Worm (Caenorhabditis elegans) whole organism, L3 larva: ENCODE results near the gene T06E6.1.
A peak's percentile ranks its signal among the peaks of the same experiment; 100 is the strongest.
"Not testable (repeated sequence)": the region's sequence is repeated elsewhere in the genome, so short reads cannot be mapped to it uniquely, and the experiment has no call there.

Experiments
- R02D3.7 ChIP-seq: fragments of 150-350 bp; optimal IDR thresholded peaks from 2 replicates; lab custom pipeline; 2014; ENCODE audit warnings: missing biosample characterization, missing genetic modification characterization
- ZK546.5 ChIP-seq: sonication (generic microtip); optimal IDR thresholded peaks from 2 replicates; lab custom pipeline; 2017; ENCODE audit warnings: missing biosample characterization, missing genetic modification characterization
- aly-2 ChIP-seq: fragments of 150-350 bp; optimal IDR thresholded peaks from 2 replicates; lab custom pipeline; 2014; ENCODE audit warnings: missing biosample characterization, missing genetic modification characterization
- ama-1 ChIP-seq: fragments of 150-350 bp; optimal IDR thresholded peaks from 2 replicates; lab custom pipeline; 2018
- ceh-16 ChIP-seq: sonication (generic microtip); optimal IDR thresholded peaks from 2 replicates; lab custom pipeline; 2017; ENCODE audit warnings: missing biosample characterization, missing genetic modification characterization
- ceh-28 ChIP-seq: fragments of 150-350 bp; optimal IDR thresholded peaks from 2 replicates; lab custom pipeline; 2014; ENCODE audit warnings: missing biosample characterization, missing genetic modification reagents, missing genetic modification characterization
- ceh-82 ChIP-seq: fragments of 150-350 bp; optimal IDR thresholded peaks from 2 replicates; lab custom pipeline; 2014; ENCODE audit warnings: missing biosample characterization, missing genetic modification characterization
- ceh-9 ChIP-seq: sonication (generic microtip); optimal IDR thresholded peaks from 2 replicates; lab custom pipeline; 2018; ENCODE audit warnings: missing biosample characterization, missing genetic modification characterization
- daf-12 ChIP-seq: fragments of 150-350 bp; optimal IDR thresholded peaks from 2 replicates; lab custom pipeline; 2014; ENCODE audit warnings: missing biosample characterization, missing genetic modification reagents, missing genetic modification characterization
- egl-27 ChIP-seq: sonication (generic microtip); optimal IDR thresholded peaks from 4 replicates; lab custom pipeline; 2017; ENCODE audit warnings: missing biosample characterization, missing genetic modification reagents, missing genetic modification characterization
- elt-2 ChIP-seq: sonication (generic microtip); optimal IDR thresholded peaks from 2 replicates; lab custom pipeline; 2016; ENCODE audit warnings: missing genetic modification reagents, mild to moderate bottlenecking, missing genetic modification characterization, missing compliant biosample characterization
- eor-1 ChIP-seq, 2 experiments: fragments of 150-350 bp; optimal IDR thresholded peaks; 2 replicates each; lab custom pipeline; 2014 to 2018; ENCODE audit warnings: missing biosample characterization in 2 of 2, missing genetic modification characterization in 2 of 2
- fkh-10 ChIP-seq: sonication (generic microtip); optimal IDR thresholded peaks from 2 replicates; lab custom pipeline; 2017; ENCODE audit warnings: missing biosample characterization, missing genetic modification reagents, missing genetic modification characterization
- fkh-2 ChIP-seq: fragments of 150-350 bp; optimal IDR thresholded peaks from 2 replicates; lab custom pipeline; 2014; ENCODE audit warnings: missing biosample characterization, missing genetic modification reagents, missing genetic modification characterization
- fos-1 ChIP-seq: fragments of 150-350 bp; optimal IDR thresholded peaks from 2 replicates; lab custom pipeline; 2014; ENCODE audit warnings: missing biosample characterization, missing genetic modification characterization
- hmg-11 ChIP-seq: sonication (generic microtip); optimal IDR thresholded peaks from 2 replicates; lab custom pipeline; 2016; ENCODE audit warnings: missing genetic modification characterization, missing compliant biosample characterization
- jun-1 ChIP-seq: fragments of 150-350 bp; optimal IDR thresholded peaks from 2 replicates; lab custom pipeline; 2014; ENCODE audit warnings: missing biosample characterization, missing genetic modification reagents, missing genetic modification characterization
- lin-39 ChIP-seq: fragments of 150-350 bp; optimal IDR thresholded peaks from 2 replicates; lab custom pipeline; 2018; ENCODE audit warnings: missing biosample characterization, missing genetic modification reagents, missing genetic modification characterization
- lsy-12 ChIP-seq: sonication (generic microtip); optimal IDR thresholded peaks from 2 replicates; lab custom pipeline; 2016; ENCODE audit warnings: mild to moderate bottlenecking, missing genetic modification characterization, missing compliant biosample characterization
- mml-1 ChIP-seq: fragments of 150-350 bp; sonication (generic microtip); optimal IDR thresholded peaks from 3 replicates; lab custom pipeline; 2014; ENCODE audit warnings: missing biosample characterization, missing genetic modification characterization
- nfya-1 ChIP-seq: sonication (generic microtip); optimal IDR thresholded peaks from 2 replicates; lab custom pipeline; 2017; ENCODE audit warnings: missing genetic modification characterization, mild to moderate bottlenecking, missing compliant biosample characterization, antibody characterized with exemption, moderate library complexity; ENCODE audit not compliant: insufficient read depth
- nhr-11 ChIP-seq: fragments of 150-350 bp; optimal IDR thresholded peaks from 2 replicates; lab custom pipeline; 2014; ENCODE audit warnings: missing biosample characterization, missing genetic modification characterization
- nhr-12 ChIP-seq: fragments of 150-350 bp; optimal IDR thresholded peaks from 2 replicates; lab custom pipeline; 2014; ENCODE audit warnings: missing biosample characterization, missing genetic modification characterization
- nhr-23 ChIP-seq: fragments of 150-350 bp; optimal IDR thresholded peaks from 2 replicates; lab custom pipeline; 2014; ENCODE audit warnings: missing biosample characterization, missing genetic modification reagents, missing genetic modification characterization
- nhr-237 ChIP-seq: fragments of 150-350 bp; optimal IDR thresholded peaks from 2 replicates; lab custom pipeline; 2014; ENCODE audit warnings: missing biosample characterization, missing genetic modification characterization
- nhr-25 ChIP-seq: sonication (generic microtip); optimal IDR thresholded peaks from 2 replicates; lab custom pipeline; 2017; ENCODE audit warnings: missing biosample characterization, missing genetic modification characterization
- nhr-43 ChIP-seq: sonication (generic microtip); optimal IDR thresholded peaks from 2 replicates; lab custom pipeline; 2016; ENCODE audit warnings: mild to moderate bottlenecking, missing genetic modification characterization, missing compliant biosample characterization; ENCODE audit not compliant: poor library complexity, severe bottlenecking
- nhr-67 ChIP-seq: fragments of 150-350 bp; optimal IDR thresholded peaks from 2 replicates; lab custom pipeline; 2014; ENCODE audit warnings: missing biosample characterization, missing genetic modification characterization
- nhr-77 ChIP-seq: fragments of 150-350 bp; optimal IDR thresholded peaks from 2 replicates; lab custom pipeline; 2014; ENCODE audit warnings: missing biosample characterization, missing genetic modification characterization
- pha-4 ChIP-seq: fragments of 150-350 bp; optimal IDR thresholded peaks from 2 replicates; lab custom pipeline; 2014; ENCODE audit warnings: missing biosample characterization, missing genetic modification reagents, missing genetic modification characterization
- pqm-1 ChIP-seq: fragments of 150-350 bp; optimal IDR thresholded peaks from 2 replicates; lab custom pipeline; 2017; ENCODE audit warnings: missing biosample characterization, missing genetic modification characterization, inconsistent platforms
- skn-1 ChIP-seq: fragments of 150-350 bp; optimal IDR thresholded peaks from 2 replicates; lab custom pipeline; 2014; ENCODE audit warnings: missing biosample characterization, missing genetic modification characterization
- snpc-4 ChIP-seq: fragments of 150-350 bp; optimal IDR thresholded peaks from 2 replicates; lab custom pipeline; 2014; ENCODE audit warnings: missing biosample characterization, missing genetic modification characterization
- unc-39 ChIP-seq: sonication (generic microtip); optimal IDR thresholded peaks from 4 replicates; lab custom pipeline; 2017; ENCODE audit warnings: missing biosample characterization, missing genetic modification characterization
- unc-62 ChIP-seq: fragments of 150-350 bp; sonication (generic microtip); optimal IDR thresholded peaks from 4 replicates; lab custom pipeline; 2014; ENCODE audit warnings: missing biosample characterization, missing genetic modification reagents, missing genetic modification characterization
- zag-1 ChIP-seq: fragments of 150-350 bp; optimal IDR thresholded peaks from 2 replicates; lab custom pipeline; 2014; ENCODE audit warnings: missing biosample characterization, missing genetic modification characterization
- ztf-11 ChIP-seq: fragments of 150-350 bp; optimal IDR thresholded peaks from 2 replicates; lab custom pipeline; 2014; ENCODE audit warnings: missing biosample characterization, missing genetic modification characterization
- ztf-4 ChIP-seq: fragments of 150-350 bp; optimal IDR thresholded peaks from 2 replicates; lab custom pipeline; 2014; ENCODE audit warnings: missing biosample characterization, missing genetic modification characterization

Gene T06E6.1

ce11 chrV:15369707-15370106 is 25.1 kb downstream of the T06E6.1 start, which contains the start of gene nhr-269:
Gene nhr-269 (minus strand): TSS chrV:15369807.
- TF ChIP-seq fkh-2 (tag; lab: Kevin White, UChicago) (no peak), eor-1 (tag; optimal IDR thresholded peaks at IDR 0.05; lab: Kevin White, UChicago) (no peak), unc-62 (no peak), pqm-1 (tag; lab: Kevin White, UChicago) (no peak), fkh-10 (GFP tag; lab: Kevin White, UChicago) (no peak), nhr-77 (no peak), nhr-23 (tag; lab: Kevin White, UChicago) (no peak), daf-12 (tag; lab: Kevin White, UChicago) (no peak), fos-1 (tag; lab: Kevin White, UChicago) (no peak), ztf-4 (tag; lab: Kevin White, UChicago) (no peak), ama-1 (lab: Kevin White, UChicago) (no peak), nhr-237 (tag; lab: Kevin White, UChicago) (no peak), aly-2 (tag; lab: Kevin White, UChicago) (no peak), ZK546.5 (tag; lab: Kevin White, UChicago) (no peak), nfya-1 (no peak), ceh-9 (no peak), nhr-12 (tag; lab: Kevin White, UChicago) (no peak), R02D3.7 (tag; lab: Kevin White, UChicago) (no peak), mml-1 (tag; lab: Kevin White, UChicago) (no peak), pha-4 (tag; lab: Kevin White, UChicago) (no peak)

- TF ChIP-seq ZK546.5 (tag; lab: Kevin White, UChicago): no peak
- no peak for TF ChIP-seq fkh-10 (GFP tag; lab: Kevin White, UChicago)
These were observed 27.0 kb downstream of the T06E6.1 start for ce11 chrV:15367770-15368169.

- TF ChIP-seq egl-27 (tag; lab: Kevin White, UChicago); aly-2 (tag; lab: Kevin White, UChicago); unc-62: not testable (repeated sequence)
These were observed 33.3 kb downstream of the T06E6.1 start, which contains the start of gene ech-1.1 for ce11 chrV:15361412-15361811. Gene ech-1.1 (minus strand): TSS chrV:15361512.

ce11 chrV:15354648-15355047 is 40.1 kb downstream of the T06E6.1 start, which contains the start of gene C29F3.7:
Gene C29F3.7 (plus strand): TSS chrV:15354901.
- TF ChIP-seq ceh-28 (tag; lab: Kevin White, UChicago) (no peak), unc-39 (tag; lab: Kevin White, UChicago) (no peak), jun-1 (tag; lab: Kevin White, UChicago) (peak; percentile 57), pqm-1 (tag; lab: Kevin White, UChicago) (peak; percentile 99), ceh-16 (no peak), nhr-25 (tag; lab: Kevin White, UChicago) (no peak), aly-2 (tag; lab: Kevin White, UChicago) (no peak), unc-62 (no peak), R02D3.7 (tag; lab: Kevin White, UChicago) (no peak), snpc-4 (tag; lab: Kevin White, UChicago) (no peak), ceh-82 (no peak), egl-27 (tag; lab: Kevin White, UChicago) (peak; percentile 60), nhr-43 (tag; lab: Kevin White, UChicago) (no peak), eor-1 (tag; optimal IDR thresholded peaks at IDR 0.05; lab: Kevin White, UChicago) (no peak), nhr-67 (no peak), elt-2 (tag; lab: Kevin White, UChicago) (peak; percentile 99), nhr-11 (no peak), ztf-4 (tag; lab: Kevin White, UChicago) (no peak)

ce11 chrV:15352376-15352775 is 42.4 kb downstream of the T06E6.1 start, which contains the start of gene srx-58:
Gene srx-58 (plus strand): TSS chrV:15352676.
- TF ChIP-seq elt-2 (tag; lab: Kevin White, UChicago) (no peak), ceh-16 (no peak), hmg-11 (tag; lab: Kevin White, UChicago) (no peak), fkh-10 (GFP tag; lab: Kevin White, UChicago) (no peak), lin-39 (tag; lab: Kevin White, UChicago) (no peak), nhr-43 (tag; lab: Kevin White, UChicago) (no peak), zag-1 (tag; lab: Kevin White, UChicago) (no peak), nhr-12 (tag; lab: Kevin White, UChicago) (no peak), ceh-28 (tag; lab: Kevin White, UChicago) (no peak), skn-1 (tag; lab: Kevin White, UChicago) (no peak), nhr-237 (tag; lab: Kevin White, UChicago) (no peak), ceh-82 (no peak), ztf-11 (tag; lab: Kevin White, UChicago) (no peak), nhr-23 (tag; lab: Kevin White, UChicago) (no peak), ceh-9 (no peak), unc-39 (tag; lab: Kevin White, UChicago) (no peak), lsy-12 (tag; lab: Kevin White, UChicago) (no peak)
